Worm (Caenorhabditis elegans) whole organism, L1 larva: Measurements from ENCODE around the gene T19D12.2.

Experiments
- Y116A8C.19 ChIP-seq: sonication (generic microtip); optimal IDR thresholded peaks from 2 replicates; lab custom pipeline; 2016; ENCODE audit warnings: missing compliant biosample characterization, missing genetic modification characterization, borderline replicate concordance
- aha-1 ChIP-seq: fragments of 150-350 bp; optimal IDR thresholded peaks from 2 replicates; lab custom pipeline; 2014; ENCODE audit warnings: missing biosample characterization, missing genetic modification characterization
- ceh-82 ChIP-seq, 3 experiments: fragments of 150-350 bp in 1 of 3; sonication (generic microtip) in 2 of 3; optimal IDR thresholded peaks; 2 replicates each; lab custom pipeline; 2014 to 2017; ENCODE audit warnings: missing biosample characterization in 3 of 3, missing genetic modification characterization in 3 of 3
- lin-39 ChIP-seq: fragments of 150-350 bp; optimal IDR thresholded peaks from 2 replicates; lab custom pipeline; 2014; ENCODE audit warnings: missing biosample characterization, missing genetic modification reagents, missing genetic modification characterization
- mep-1 ChIP-seq: fragments of 150-350 bp; optimal IDR thresholded peaks from 2 replicates; lab custom pipeline; 2014; ENCODE audit warnings: missing biosample characterization, missing genetic modification characterization
- nhr-11 ChIP-seq: fragments of 150-350 bp; optimal IDR thresholded peaks from 2 replicates; lab custom pipeline; 2014; ENCODE audit warnings: missing biosample characterization, missing genetic modification characterization
- nhr-12 ChIP-seq: sonication (generic microtip); optimal IDR thresholded peaks from 2 replicates; lab custom pipeline; 2017; ENCODE audit warnings: missing biosample characterization, missing genetic modification characterization
- skn-1 ChIP-seq: fragments of 150-350 bp; optimal IDR thresholded peaks from 2 replicates; lab custom pipeline; 2014; ENCODE audit warnings: missing biosample characterization, missing genetic modification characterization
- sptf-1 ChIP-seq: fragments of 150-350 bp; optimal IDR thresholded peaks from 2 replicates; lab custom pipeline; 2014; ENCODE audit warnings: missing biosample characterization, missing genetic modification characterization
- unc-30 ChIP-seq: sonication (generic microtip); optimal IDR thresholded peaks from 2 replicates; lab custom pipeline; 2017; ENCODE audit warnings: missing biosample characterization, missing genetic modification characterization
- zag-1 ChIP-seq: fragments of 150-350 bp; optimal IDR thresholded peaks from 2 replicates; lab custom pipeline; 2014; ENCODE audit warnings: missing biosample characterization, missing genetic modification characterization

ce11 chrII:6661211-6661610 is at the start of gene T19D12.2:
- TF ChIP-seq lin-39 (tag; lab: Kevin White, UChicago) (no peak), mep-1 (tag; lab: Kevin White, UChicago) (no peak), zag-1 (tag; lab: Kevin White, UChicago) (no peak), nhr-12 (tag; lab: Kevin White, UChicago) (no peak), sptf-1 (no peak), skn-1 (tag; lab: Kevin White, UChicago) (no peak), nhr-11 (tag; lab: Kevin White, UChicago) (no peak), unc-30 (tag; lab: Kevin White, UChicago) (no peak), Y116A8C.19 (tag; lab: Kevin White, UChicago) (no peak), aha-1 (no peak), ceh-82 (tag; optimal IDR thresholded peaks at IDR 0.05; lab: Kevin White, UChicago) (no peak)
